Fruit fly (Drosophila melanogaster) whole organism, embryonic: ENCODE results near the gene Hph.

Experiments used
- BEAF-32 ChIP-seq: fragments of 200-800 bp; sonication (Bioruptor generic); optimal IDR thresholded peaks from 3 replicates; lab custom pipeline; 2017; ENCODE audit warnings: missing biosample characterization, missing genetic modification characterization, mild to moderate bottlenecking, moderate library complexity, missing genetic modification reagents
- Bgb ChIP-seq: fragments of 200-800 bp; sonication (Bioruptor generic); IDR thresholded peaks from 2 replicates; pipeline ENCODE4 v1.3.6; 2022; ENCODE audit warnings: missing biosample characterization, missing genetic modification characterization; ENCODE audit not compliant: partially characterized antibody
- CG11560 ChIP-seq: fragments of 200-800 bp; sonication (Bioruptor generic); IDR thresholded peaks from 3 replicates; pipeline ENCODE4 v1.3.6; 2022; ENCODE audit warnings: missing biosample characterization, missing genetic modification characterization
- CG12942 ChIP-seq: fragments of 200-800 bp; sonication (Bioruptor generic); optimal IDR thresholded peaks from 3 replicates; lab custom pipeline; 2016; ENCODE audit warnings: missing biosample characterization, missing genetic modification characterization
- CG15479 ChIP-seq: fragments of 200-800 bp; sonication (Bioruptor generic); optimal IDR thresholded peaks from 3 replicates; lab custom pipeline; 2019; ENCODE audit warnings: missing biosample characterization, mild to moderate bottlenecking, missing genetic modification characterization, moderate library complexity
- CG16815 ChIP-seq: fragments of 200-800 bp; sonication (Bioruptor generic); optimal IDR thresholded peaks from 3 replicates; lab custom pipeline; 2017; ENCODE audit warnings: missing biosample characterization, mild to moderate bottlenecking, missing genetic modification characterization
- CG1792 ChIP-seq: fragments of 200-800 bp; sonication (Bioruptor generic); optimal IDR thresholded peaks from 2 replicates; lab custom pipeline; 2016; ENCODE audit warnings: missing biosample characterization, missing genetic modification characterization
- CG18619 ChIP-seq: fragments of 200-800 bp; sonication (Bioruptor generic); optimal IDR thresholded peaks from 3 replicates; lab custom pipeline; 2017; ENCODE audit warnings: missing biosample characterization, mild to moderate bottlenecking, missing genetic modification characterization
- CG2875 ChIP-seq: fragments of 200-800 bp; sonication (Bioruptor generic); optimal IDR thresholded peaks from 2 replicates; lab custom pipeline; 2017; ENCODE audit warnings: missing biosample characterization, mild to moderate bottlenecking, missing genetic modification characterization, missing genetic modification reagents
- CG31365 ChIP-seq: fragments of 200-800 bp; sonication (Bioruptor generic); optimal IDR thresholded peaks from 2 replicates; lab custom pipeline; 2018; ENCODE audit warnings: missing biosample characterization, mild to moderate bottlenecking, missing genetic modification characterization
- CG3281 ChIP-seq: fragments of 200-800 bp; sonication (Bioruptor generic); optimal IDR thresholded peaks from 3 replicates; lab custom pipeline; 2017; ENCODE audit warnings: missing biosample characterization, mild to moderate bottlenecking, missing genetic modification characterization
- CG34376 ChIP-seq: fragments of 200-800 bp; sonication (Bioruptor generic); optimal IDR thresholded peaks from 2 replicates; lab custom pipeline; 2018; ENCODE audit warnings: missing biosample characterization, mild to moderate bottlenecking, missing genetic modification characterization
- CG4820 ChIP-seq: fragments of 200-800 bp; sonication (Bioruptor generic); optimal IDR thresholded peaks from 3 replicates; lab custom pipeline; 2016; ENCODE audit warnings: missing biosample characterization, missing genetic modification characterization
- CG8765 ChIP-seq: fragments of 200-800 bp; sonication (Bioruptor generic); IDR thresholded peaks from 2 replicates; pipeline ENCODE4 v1.3.6; 2022; ENCODE audit warnings: missing biosample characterization, missing genetic modification characterization
- CG8924 ChIP-seq: fragments of 200-800 bp; optimal IDR thresholded peaks from 3 replicates; lab custom pipeline; 2019; ENCODE audit warnings: missing biosample characterization, mild to moderate bottlenecking, missing genetic modification characterization, moderate library complexity
- Camta ChIP-seq: fragments of 200-800 bp; sonication (Bioruptor generic); optimal IDR thresholded peaks from 2 replicates; lab custom pipeline; 2016; ENCODE audit warnings: missing biosample characterization, missing genetic modification characterization
- CoRest ChIP-seq: fragments of 200-800 bp; sonication (Bioruptor generic); optimal IDR thresholded peaks from 3 replicates; lab custom pipeline; 2018; ENCODE audit warnings: missing biosample characterization, mild to moderate bottlenecking, missing genetic modification characterization, moderate library complexity
- Dref ChIP-seq: fragments of 200-800 bp; sonication (Bioruptor generic); IDR thresholded peaks from 2 replicates; pipeline ENCODE4 v1.3.6; 2022; ENCODE audit warnings: missing biosample characterization, missing genetic modification characterization
- ERR ChIP-seq: fragments of 200-800 bp; sonication (Bioruptor generic); optimal IDR thresholded peaks from 2 replicates; lab custom pipeline; 2016; ENCODE audit warnings: missing biosample characterization, missing genetic modification characterization
- HLHmδ ChIP-seq: fragments of 200-800 bp; sonication (Bioruptor generic); optimal IDR thresholded peaks from 2 replicates; lab custom pipeline; 2018; ENCODE audit warnings: missing biosample characterization, mild to moderate bottlenecking, missing genetic modification characterization, moderate library complexity
- Hmx ChIP-seq: fragments of 200-800 bp; sonication (Bioruptor generic); optimal IDR thresholded peaks from 2 replicates; lab custom pipeline; 2016; ENCODE audit warnings: missing biosample characterization, missing genetic modification characterization
- Hr51 ChIP-seq, 2 experiments: fragments of 200-800 bp; sonication (Bioruptor generic); optimal IDR thresholded peaks; 2 replicates in 1 of 2; 3 replicates in 1 of 2; lab custom pipeline; 2016 to 2018; ENCODE audit warnings: missing biosample characterization in 2 of 2, missing genetic modification characterization in 2 of 2, mild to moderate bottlenecking in 1 of 2, moderate library complexity in 1 of 2
- Lpt ChIP-seq: fragments of >200 bp; optimal IDR thresholded peaks from 2 replicates; lab custom pipeline; 2018; ENCODE audit warnings: missing biosample characterization, missing genetic modification characterization
- Med ChIP-seq: fragments of 200-800 bp; sonication (Bioruptor generic); peaks from one replicate; lab custom pipeline; 2016; ENCODE audit warnings: missing biosample characterization, missing genetic modification characterization, mild to moderate bottlenecking, inconsistent platforms, moderate library complexity
- NK7.1 ChIP-seq: fragments of 200-800 bp; sonication (Bioruptor generic); optimal IDR thresholded peaks from 3 replicates; lab custom pipeline; 2016; ENCODE audit warnings: missing biosample characterization, missing genetic modification characterization
- Nf-YB ChIP-seq: fragments of 200-800 bp; sonication (Bioruptor generic); optimal IDR thresholded peaks from 3 replicates; lab custom pipeline; 2019; ENCODE audit warnings: missing biosample characterization, mild to moderate bottlenecking, missing genetic modification characterization, moderate library complexity
- Nf-YC ChIP-seq: fragments of 200-800 bp; optimal IDR thresholded peaks from 3 replicates; lab custom pipeline; 2019; ENCODE audit warnings: missing biosample characterization, mild to moderate bottlenecking, missing genetic modification characterization, moderate library complexity
- Ssrp ChIP-seq: fragments of 200-800 bp; sonication (Bioruptor generic); optimal IDR thresholded peaks from 2 replicates; lab custom pipeline; 2018; ENCODE audit warnings: missing biosample characterization, mild to moderate bottlenecking, missing genetic modification characterization, moderate library complexity
- Usf ChIP-seq: fragments of 200-800 bp; sonication (Bioruptor generic); optimal IDR thresholded peaks from 2 replicates; lab custom pipeline; 2017; ENCODE audit warnings: missing genotype, missing biosample characterization, missing genetic modification characterization
- al ChIP-seq: fragments of 200-800 bp; sonication (Bioruptor generic); IDR thresholded peaks from 2 replicates; pipeline ENCODE4 v1.3.6; 2022; ENCODE audit warnings: missing biosample characterization, missing genetic modification characterization
- bigmax ChIP-seq: fragments of 200-800 bp; sonication (Bioruptor generic); optimal IDR thresholded peaks from 2 replicates; lab custom pipeline; 2018; ENCODE audit warnings: missing biosample characterization, mild to moderate bottlenecking, missing genetic modification characterization
- cwo ChIP-seq: fragments of 200-800 bp; sonication (Bioruptor generic); optimal IDR thresholded peaks from 3 replicates; lab custom pipeline; 2017; ENCODE audit warnings: missing biosample characterization, missing genetic modification characterization, mild to moderate bottlenecking, moderate library complexity, missing genetic modification reagents
- dm ChIP-seq: fragments of 200-800 bp; sonication (Bioruptor generic); optimal IDR thresholded peaks from 3 replicates; lab custom pipeline; 2016; ENCODE audit warnings: missing biosample characterization, missing genetic modification characterization
- emc ChIP-seq: fragments of 200-800 bp; sonication (Bioruptor generic); optimal IDR thresholded peaks from 2 replicates; lab custom pipeline; 2016; ENCODE audit warnings: missing biosample characterization, missing genetic modification characterization
- grau ChIP-seq: fragments of 200-800 bp; optimal IDR thresholded peaks from 3 replicates; lab custom pipeline; 2019; ENCODE audit warnings: missing biosample characterization, mild to moderate bottlenecking, missing genetic modification characterization, moderate library complexity
- ind ChIP-seq: fragments of 200-800 bp; sonication (Bioruptor generic); optimal IDR thresholded peaks from 3 replicates; lab custom pipeline; 2016; ENCODE audit warnings: missing biosample characterization, missing genetic modification characterization
- kah ChIP-seq: fragments of 200-800 bp; sonication (Bioruptor generic); optimal IDR thresholded peaks from 2 replicates; lab custom pipeline; 2018; ENCODE audit warnings: missing biosample characterization, mild to moderate bottlenecking, missing genetic modification characterization
- lola ChIP-seq, 3 experiments: fragments of >200 bp in 2 of 3; fragments of 200-800 bp in 1 of 3; sonication (Bioruptor generic) in 1 of 3; optimal IDR thresholded peaks; 2 replicates each; lab custom pipeline; 2017 to 2019; ENCODE audit warnings: missing biosample characterization in 3 of 3, missing genetic modification characterization in 3 of 3, mild to moderate bottlenecking in 1 of 3, moderate library complexity in 1 of 3
- nom ChIP-seq: fragments of 200-800 bp; sonication (Bioruptor generic); optimal IDR thresholded peaks from 2 replicates; lab custom pipeline; 2017; ENCODE audit warnings: missing biosample characterization, missing genetic modification characterization, mild to moderate bottlenecking, moderate library complexity, missing genetic modification reagents
- otp ChIP-seq: fragments of 200-800 bp; sonication (Bioruptor generic); IDR thresholded peaks from 3 replicates; pipeline ENCODE4, ENCODE4 v1.3.6; 2022; ENCODE audit warnings: missing biosample characterization, missing genetic modification characterization
- pan ChIP-seq, 4 experiments: fragments of >200 bp in 3 of 4; fragments of 200-800 bp in 1 of 4; sonication (Bioruptor generic) in 1 of 4; optimal IDR thresholded peaks in 3 of 4; IDR thresholded peaks in 1 of 4; 2 replicates each; pipeline versions ENCODE4 v1.3.6 to Lab custom; 2017 to 2022; ENCODE audit warnings: missing biosample characterization in 2 of 4, missing genetic modification characterization in 2 of 4, mixed read lengths in 1 of 4
- pita ChIP-seq: fragments of 200-800 bp; sonication (Bioruptor generic); optimal IDR thresholded peaks from 2 replicates; lab custom pipeline; 2017; ENCODE audit warnings: missing biosample characterization, mild to moderate bottlenecking, missing genetic modification characterization
- pum ChIP-seq: fragments of 200-800 bp; sonication (Bioruptor generic); optimal IDR thresholded peaks from 2 replicates; lab custom pipeline; 2016; ENCODE audit warnings: missing biosample characterization, missing genetic modification characterization
- sna ChIP-seq: fragments of 200-800 bp; sonication (Bioruptor generic); IDR thresholded peaks from 2 replicates; pipeline ENCODE4 v1.3.6; 2022; ENCODE audit warnings: missing biosample characterization, missing genetic modification characterization; ENCODE audit not compliant: partially characterized antibody
- so ChIP-seq: fragments of 200-800 bp; sonication (Bioruptor generic); IDR thresholded peaks from 3 replicates; pipeline ENCODE4 v1.3.6; 2022; ENCODE audit warnings: missing biosample characterization, missing genetic modification characterization
- wek ChIP-seq: fragments of 200-800 bp; sonication (Bioruptor generic); optimal IDR thresholded peaks from 3 replicates; lab custom pipeline; 2018; ENCODE audit warnings: missing biosample characterization, mild to moderate bottlenecking, missing genetic modification characterization, moderate library complexity
- yki ChIP-seq: fragments of >200 bp; optimal IDR thresholded peaks from 3 replicates; lab custom pipeline; 2018
- zfh2 ChIP-seq: fragments of 200-800 bp; sonication (Bioruptor generic); optimal IDR thresholded peaks from 2 replicates; lab custom pipeline; 2016; ENCODE audit warnings: missing biosample characterization, missing genetic modification characterization

Gene Hph

DNA sequence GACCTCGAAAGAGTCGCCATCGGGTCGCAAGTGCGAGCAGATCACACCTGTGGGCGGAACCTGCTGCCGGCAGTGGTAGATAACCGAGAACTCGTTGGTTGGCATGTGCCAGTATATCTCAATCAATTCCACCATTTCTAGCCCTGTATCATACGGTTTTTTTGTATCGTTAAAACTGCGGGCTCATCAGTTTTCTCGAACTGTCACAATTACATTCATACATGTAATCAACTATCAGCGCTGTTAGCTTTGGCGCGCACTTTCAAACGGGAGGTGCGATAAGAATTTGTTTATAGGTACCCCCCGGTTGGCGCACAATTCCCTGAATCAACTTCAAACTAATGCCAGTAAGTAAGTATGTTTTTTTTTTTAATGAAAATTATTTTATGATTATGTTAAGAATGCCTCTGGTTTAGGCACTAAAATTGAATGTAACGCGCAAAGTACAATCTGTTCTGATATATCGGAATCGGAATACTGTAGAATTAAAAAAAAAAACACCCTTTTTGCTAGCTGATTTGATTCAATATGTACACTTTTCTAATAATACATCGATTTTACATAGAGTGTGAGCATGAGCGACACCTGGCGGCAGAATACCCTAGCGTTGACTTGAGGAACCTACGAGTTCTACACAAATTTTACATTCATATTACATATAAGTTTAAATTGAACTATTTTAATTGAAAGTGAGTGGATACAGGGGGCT, 41.9 kb downstream of the Hph start:
- TF ChIP-seq wek (GFP tag; lab: Kevin White, UChicago) (no peak), CG8924 (tag; lab: Kevin White, UChicago) (no peak), CG11560 (tag; lab: Robert Waterston, UW) (peak; percentile 45; the same call in 1 of the 3 replicates), HLHmδ (GFP tag; lab: Kevin White, UChicago) (no peak), nom (no peak), Dref (GFP tag; lab: Robert Waterston, UW) (0 out of 2 replicates have a peak, but pooled peaks have one; percentile 28), CG18619 (GFP tag; lab: Kevin White, UChicago) (peak; percentile 54), grau (tag; lab: Kevin White, UChicago) (peak; percentile 49), ERR (GFP tag; lab: Kevin White, UChicago) (peak; percentile 19), otp (GFP tag; lab: Robert Waterston, UW) (peak; percentile 65; the same call in 1 of the 3 replicates), ind (GFP tag; lab: Kevin White, UChicago) (peak; percentile 56), CG15479 (no peak), CG31365 (no peak), so (GFP tag; lab: Robert Waterston, UW) (no peak), sna (GFP tag; lab: Robert Waterston, UW) (no peak), CG16815 (GFP tag; lab: Kevin White, UChicago) (peak; percentile 30), Lpt (GFP tag; lab: Kevin White, UChicago) (no peak), pita (peak; percentile 49), BEAF-32 (GFP tag; lab: Kevin White, UChicago) (peak; percentile 27), lola (GFP tag; optimal IDR thresholded peaks at IDR 0.05; lab: Kevin White, UChicago) (no peak), CG1792 (no peak), dm (GFP tag; lab: Kevin White, UChicago) (no peak), Usf (GFP tag; lab: Kevin White, UChicago) (no peak), Camta (GFP tag; lab: Kevin White, UChicago) (peak; percentile 12), CG2875 (GFP tag; lab: Kevin White, UChicago) (no peak), CG4820 (GFP tag; lab: Kevin White, UChicago) (peak; percentile 59), Bgb (GFP tag; lab: Robert Waterston, UW) (peak; percentile 85), CoRest (tag; lab: Kevin White, UChicago) (peak; percentile 60), kah (GFP tag; lab: Kevin White, UChicago) (no peak), pum (GFP tag; lab: Kevin White, UChicago) (peak; percentile 66), CG12942 (peak; percentile 39), Hmx (no peak), Ssrp (tag; lab: Kevin White, UChicago) (peak; percentile 21), zfh2 (GFP tag; lab: Kevin White, UChicago) (peak; percentile 46), Nf-YB (GFP tag; lab: Kevin White, UChicago) (no peak), pan (optimal IDR thresholded peaks at IDR 0.05; lab: Kevin White, UChicago) (no peak), pan (GFP tag; optimal IDR thresholded peaks at IDR 0.05 in 1 of 2, IDR thresholded peaks at IDR 0.05 in 1 of 2) (peak in 1 of 2 experiments; percentile 27), Nf-YC (peak; percentile 30), Med (peak; percentile 95), Hr51 (GFP tag; optimal IDR thresholded peaks at IDR 0.05; lab: Kevin White, UChicago) (peak; percentile 49 to 55), yki (no peak), CG3281 (GFP tag; lab: Kevin White, UChicago) (peak; percentile 3), CG8765 (GFP tag; lab: Robert Waterston, UW) (no peak), al (peak; percentile 57; the same call in 1 of the 2 replicates), emc (GFP tag; lab: Kevin White, UChicago) (no peak), CG34376 (GFP tag; lab: Kevin White, UChicago) (no peak), cwo (no peak), bigmax (GFP tag; lab: Kevin White, UChicago) (peak; percentile 4), NK7.1 (GFP tag; lab: Kevin White, UChicago) (no peak)
